Fruit fly (Drosophila melanogaster): Measurements from ENCODE around the gene CG14275.

DNA sequence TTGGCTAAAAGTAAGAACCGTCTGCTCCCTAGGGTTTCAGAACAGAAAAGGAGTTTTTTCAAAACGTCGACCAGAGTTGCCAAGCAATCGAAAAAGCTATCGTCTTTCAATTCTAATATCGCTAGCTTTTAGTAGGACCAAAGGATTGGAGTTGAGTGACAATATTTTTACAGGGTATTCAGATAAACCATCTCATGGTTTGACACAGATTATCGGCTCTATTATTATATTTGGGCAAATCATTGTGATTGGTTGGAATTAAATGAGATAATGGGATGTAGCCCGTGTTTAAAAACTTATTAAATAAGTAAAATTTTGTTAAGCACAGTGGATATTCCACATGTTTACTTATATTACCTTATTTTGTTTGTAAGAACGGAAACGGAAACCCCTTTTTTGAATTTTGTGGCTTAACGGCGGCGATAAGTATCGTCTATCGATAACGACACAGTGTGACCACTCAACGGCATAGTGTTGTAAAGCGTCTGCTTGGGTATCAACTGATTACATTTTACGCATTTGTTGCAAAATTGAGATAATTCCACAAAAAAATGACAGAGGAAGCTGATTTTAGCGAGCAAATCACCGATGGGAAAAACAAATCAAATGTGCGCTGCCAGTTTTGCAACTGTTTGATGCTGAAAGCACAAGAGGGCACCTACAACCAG, 7.3 kb upstream of the CG14275 start, which contains the start of the genes mtsh and strat:
- TF ChIP-seq CG3407 (GFP tag; optimal IDR thresholded peaks at IDR 0.05): peak; percentile 14
- no peak for TF ChIP-seq NK7.1 (GFP tag; optimal IDR thresholded peaks at IDR 0.05)
- no peak for TF ChIP-seq CG2202 (tag; optimal IDR thresholded peaks at IDR 0.05)

All from whole organism, embryonic.